Fruit fly (Drosophila melanogaster): ENCODE measurements around the gene CG31269.
A peak's percentile ranks its signal among the peaks of the same experiment; 100 is the strongest.

The CG31269 gene

DNA sequence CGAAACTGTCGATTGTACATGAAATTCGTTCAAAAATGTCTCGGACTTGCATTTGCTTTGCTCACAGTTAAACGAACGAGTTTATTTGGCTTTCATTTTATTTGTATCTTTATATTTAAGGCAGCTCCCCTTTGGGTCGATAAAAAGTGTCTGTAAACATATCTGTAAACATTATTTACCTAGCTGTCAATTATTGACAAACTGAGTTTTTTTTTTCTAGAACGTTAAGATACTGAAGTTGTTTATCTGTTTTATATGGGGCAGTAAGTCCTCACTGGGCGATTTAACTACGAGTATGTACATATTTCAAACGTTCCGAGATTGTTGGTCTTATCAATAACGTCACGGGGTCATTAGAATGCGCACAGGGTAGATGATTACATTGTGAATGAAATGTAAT, 11.3 kb upstream of the CG31269 start (continued):
- TF ChIP-seq HHEX (GFP tag; optimal IDR thresholded peaks at IDR 0.05) (no peak), sima (GFP tag; optimal IDR thresholded peaks at IDR 0.05) (no peak), cad (GFP tag; optimal IDR thresholded peaks at IDR 0.05) (no peak), Rfx (GFP tag; IDR thresholded peaks at IDR 0.05) (no peak; the same call in 1 of the 2 replicates), caup (GFP tag; optimal IDR thresholded peaks at IDR 0.05; ENCODE audit: severe bottlenecking) (peak; percentile 51), CG16863 (GFP tag; optimal IDR thresholded peaks at IDR 0.05) (no peak), jing (GFP tag; optimal IDR thresholded peaks at IDR 0.05) (no peak), CG7357 (GFP tag; IDR thresholded peaks at IDR 0.05) (no peak), Neu2 (GFP tag; optimal IDR thresholded peaks at IDR 0.05; ENCODE audit: borderline replicate concordance) (no peak), Deaf1 (tag; optimal IDR thresholded peaks at IDR 0.05) (no peak), pnt (GFP tag; optimal IDR thresholded peaks at IDR 0.05) (no peak), MESR4 (GFP tag; optimal IDR thresholded peaks at IDR 0.05) (no peak), CG10209 (GFP tag; optimal IDR thresholded peaks at IDR 0.05) (peak; percentile 19), NK7.1 (GFP tag; optimal IDR thresholded peaks at IDR 0.05) (no peak), ase (GFP tag; IDR thresholded peaks at IDR 0.05) (no peak), Dll (GFP tag; IDR thresholded peaks at IDR 0.05; ENCODE audit: partially characterized antibody) (no peak), Nf-YA (GFP tag; IDR thresholded peaks at IDR 0.05) (no peak), CG3281 (GFP tag; optimal IDR thresholded peaks at IDR 0.05) (no peak), tio (GFP tag; optimal IDR thresholded peaks at IDR 0.05) (no peak), Hr39 (optimal IDR thresholded peaks at IDR 0.05) (no peak), ftz-f1 (GFP tag; optimal IDR thresholded peaks at IDR 0.05) (no peak), kni (GFP tag; optimal IDR thresholded peaks at IDR 0.05) (peak; percentile 62), CG33557 (GFP tag; optimal IDR thresholded peaks at IDR 0.05) (peak; percentile 69), bbx (GFP tag; IDR thresholded peaks at IDR 0.05; ENCODE audit: partially characterized antibody) (no peak), CG10565 (GFP tag; optimal IDR thresholded peaks at IDR 0.05) (no peak), CG12942 (GFP tag; optimal IDR thresholded peaks at IDR 0.05) (no peak), vnd (GFP tag; IDR thresholded peaks at IDR 0.05; ENCODE audit: partially characterized antibody) (no peak), CG6654 (GFP tag; optimal IDR thresholded peaks at IDR 0.05) (no peak), CG33213 (GFP tag; optimal IDR thresholded peaks at IDR 0.05) (no peak), CG8290 (GFP tag; optimal IDR thresholded peaks at IDR 0.05) (no peak), CG8290 (tag; optimal IDR thresholded peaks at IDR 0.05) (no peak), Dfd (GFP tag; optimal IDR thresholded peaks at IDR 0.05) (no peak), CG16813 (GFP tag; IDR thresholded peaks at IDR 0.05; ENCODE audit: partially characterized antibody) (no peak), gem (tag; optimal IDR thresholded peaks at IDR 0.05) (no peak), Lim3 (GFP tag; IDR thresholded peaks at IDR 0.05) (no peak), Ets65A (GFP tag) (no peak), Optix (GFP tag; IDR thresholded peaks at IDR 0.05) (no peak), gcm2 (GFP tag; optimal IDR thresholded peaks at IDR 0.05) (no peak), CG1832 (GFP tag; optimal IDR thresholded peaks at IDR 0.05) (no peak), sisA (GFP tag; IDR thresholded peaks at IDR 0.05) (no peak), D19A (tag; optimal IDR thresholded peaks at IDR 0.05) (no peak), ewg (GFP tag; optimal IDR thresholded peaks at IDR 0.05) (no peak), CG3838 (GFP tag; optimal IDR thresholded peaks at IDR 0.05) (no peak), Hr51 (GFP tag; optimal IDR thresholded peaks at IDR 0.05) (no peak), sens (GFP tag) (peak; percentile 70), Dbx (GFP tag; IDR thresholded peaks at IDR 0.05) (no peak), Awh (GFP tag; IDR thresholded peaks at IDR 0.05) (no peak), CG4730 (GFP tag; IDR thresholded peaks at IDR 0.05) (no peak), Hmx (GFP tag; optimal IDR thresholded peaks at IDR 0.05) (no peak), Eip74EF (GFP tag; optimal IDR thresholded peaks at IDR 0.05) (peak in 1 of 2 experiments; percentile 12), CG14441 (GFP tag; IDR thresholded peaks at IDR 0.05) (0 out of 2 replicates have a peak, but pooled peaks have one; percentile 20), CG15479 (GFP tag; optimal IDR thresholded peaks at IDR 0.05) (no peak)

All from whole organism, embryonic.